Worm (Caenorhabditis elegans): ENCODE results near the gene col-168.

ce11 chrX:6279625-6280024 lies 46.6 kb upstream of the col-168 start, which contains the start of gene col-166:
- TF ChIP-seq scrt-1 (GFP tag; IDR thresholded peaks at IDR 0.05) (no peak), flt-1 (GFP tag; IDR thresholded peaks at IDR 0.05) (no peak), ama-1 (optimal IDR thresholded peaks at IDR 0.05) (no peak), hnd-1 (tag; optimal IDR thresholded peaks at IDR 0.05) (no peak), ceh-36 (tag; optimal IDR thresholded peaks at IDR 0.05) (no peak), sea-1 (GFP tag; conservative IDR thresholded peaks at IDR 0.05) (no peak), pes-1 (GFP tag; IDR thresholded peaks at IDR 0.05) (no peak), ets-7 (tag; optimal IDR thresholded peaks at IDR 0.05) (no peak), F13C5.2 (tag; optimal IDR thresholded peaks at IDR 0.05) (no peak), tbx-37 (GFP tag; conservative IDR thresholded peaks at IDR 0.05) (no peak), hmbx-1 (tag; optimal IDR thresholded peaks at IDR 0.05) (no peak), ceh-13 (GFP tag; optimal IDR thresholded peaks at IDR 0.05) (no peak), B0310.2 (tag; optimal IDR thresholded peaks at IDR 0.05) (no peak)

Measured in whole organism, early embryonic.